Worm (Caenorhabditis elegans): Measurements from ENCODE around the gene W04E12.2.

- TF ChIP-seq lin-39 (tag; optimal IDR thresholded peaks at IDR 0.05) (no peak), lin-11 (tag; optimal IDR thresholded peaks at IDR 0.05) (no peak), nhr-237 (tag; optimal IDR thresholded peaks at IDR 0.05) (no peak), zag-1 (tag; optimal IDR thresholded peaks at IDR 0.05) (no peak), lin-13 (GFP tag; optimal IDR thresholded peaks at IDR 0.05) (no peak), ZK546.5 (tag; optimal IDR thresholded peaks at IDR 0.05) (no peak), ztf-11 (tag; optimal IDR thresholded peaks at IDR 0.05) (no peak), nhr-23 (tag; optimal IDR thresholded peaks at IDR 0.05) (no peak), nhr-10 (tag; optimal IDR thresholded peaks at IDR 0.05) (no peak)
Measured at ce11 chrV:19790248-19790647, 49.3 kb upstream of the W04E12.2 start.
